Fruit fly (Drosophila melanogaster) whole organism, wandering third instar larva: Measurements from ENCODE around the gene Syx8.
A peak's percentile ranks its signal among the peaks of the same experiment; 100 is the strongest.

Experiments used
- Abd-B ChIP-seq: fragments of >200 bp; optimal IDR thresholded peaks from 2 replicates; lab custom pipeline; 2017; ENCODE audit warnings: missing biosample characterization, missing genetic modification characterization
- CG32264 ChIP-seq: fragments of 200-800 bp; sonication (Bioruptor generic); optimal IDR thresholded peaks from 2 replicates; lab custom pipeline; 2016; ENCODE audit warnings: missing biosample characterization, missing genetic modification characterization
- CG9705 ChIP-seq: fragments of 200-800 bp; sonication (Bioruptor generic); optimal IDR thresholded peaks from 2 replicates; lab custom pipeline; 2018; ENCODE audit warnings: missing biosample characterization, mild to moderate bottlenecking, missing genetic modification characterization
- CrebA ChIP-seq: fragments of 200-800 bp; sonication (Bioruptor generic); optimal IDR thresholded peaks from 2 replicates; lab custom pipeline; 2016; ENCODE audit warnings: missing biosample characterization, mild to moderate bottlenecking, missing genetic modification characterization, borderline replicate concordance
- Dfd ChIP-seq: fragments of >200 bp; optimal IDR thresholded peaks from 2 replicates; lab custom pipeline; 2017; ENCODE audit warnings: missing biosample characterization, missing genetic modification characterization
- Dif ChIP-seq: fragments of 200-275, 200-300 bp; sonication (Bioruptor generic); optimal IDR thresholded peaks from 2 replicates; lab custom pipeline; 2018; ENCODE audit warnings: missing biosample characterization, missing genetic modification characterization; ENCODE audit not compliant: partially characterized antibody
- GATAd ChIP-seq: sonication (Bioruptor generic); optimal IDR thresholded peaks from 2 replicates; lab custom pipeline; 2016; ENCODE audit warnings: missing biosample characterization, missing genetic modification characterization
- HLH106 ChIP-seq: fragments of 200-800 bp; optimal IDR thresholded peaks from 3 replicates; lab custom pipeline; 2019; ENCODE audit warnings: missing biosample characterization, mild to moderate bottlenecking, missing genetic modification characterization, moderate library complexity
- Hnf4 ChIP-seq: fragments of 200-800 bp; sonication (Bioruptor generic); optimal IDR thresholded peaks from 2 replicates; lab custom pipeline; 2016; ENCODE audit warnings: missing biosample characterization, mild to moderate bottlenecking, missing genetic modification characterization
- Hr78 ChIP-seq: fragments of >200 bp; optimal IDR thresholded peaks from 2 replicates; lab custom pipeline; 2017; ENCODE audit warnings: missing biosample characterization, missing genetic modification characterization
- Hr83 ChIP-seq: fragments of 200-300 bp; sonication (Bioruptor generic); optimal IDR thresholded peaks from 2 replicates; lab custom pipeline; 2016; ENCODE audit warnings: missing biosample characterization, mild to moderate bottlenecking, missing genetic modification characterization, moderate library complexity; ENCODE audit not compliant: poor library complexity, severe bottlenecking
- Jra ChIP-seq: sonication (Bioruptor generic); optimal IDR thresholded peaks from 2 replicates; lab custom pipeline; 2016; ENCODE audit warnings: missing biosample characterization, missing genetic modification characterization
- Mio ChIP-seq: sonication (Bioruptor generic); optimal IDR thresholded peaks from 2 replicates; lab custom pipeline; 2016; ENCODE audit warnings: missing biosample characterization, missing genetic modification characterization
- Myc ChIP-seq: fragments of >200 bp; optimal IDR thresholded peaks from 2 replicates; lab custom pipeline; 2017
- N ChIP-seq: fragments of >200 bp; optimal IDR thresholded peaks from 2 replicates; lab custom pipeline; 2018; ENCODE audit warnings: missing biosample characterization, missing external identifiers, missing genetic modification characterization
- OdsH ChIP-seq: fragments of 200-800 bp; sonication (Bioruptor generic); optimal IDR thresholded peaks from 2 replicates; lab custom pipeline; 2016; ENCODE audit warnings: missing biosample characterization, mild to moderate bottlenecking, missing genetic modification characterization
- Rel ChIP-seq, 2 experiments: fragments of 200-800 bp; sonication (Bioruptor generic) in 1 of 2; optimal IDR thresholded peaks; 2 replicates in 1 of 2; 3 replicates in 1 of 2; lab custom pipeline; 2016 to 2019; ENCODE audit warnings: mild to moderate bottlenecking in 2 of 2, missing biosample characterization in 2 of 2, missing genetic modification characterization in 2 of 2, moderate library complexity in 1 of 2
- Sp1 ChIP-seq: fragments of 200-800 bp; sonication (Bioruptor generic); optimal IDR thresholded peaks from 3 replicates; lab custom pipeline; 2019; ENCODE audit warnings: missing biosample characterization, mild to moderate bottlenecking, missing genetic modification characterization, moderate library complexity
- Vsx2 ChIP-seq: fragments of 200-300, 225-300 bp; sonication (Bioruptor generic); optimal IDR thresholded peaks from 2 replicates; lab custom pipeline; 2018; ENCODE audit warnings: missing biosample characterization, missing genetic modification characterization; ENCODE audit not compliant: partially characterized antibody
- br ChIP-seq: fragments of 200-800 bp; sonication (Bioruptor generic); optimal IDR thresholded peaks from 2 replicates; lab custom pipeline; 2016; ENCODE audit warnings: missing biosample characterization, missing genetic modification characterization
- brk ChIP-seq: fragments of 200-800 bp; sonication (Bioruptor generic); optimal IDR thresholded peaks from 2 replicates; lab custom pipeline; 2016; ENCODE audit warnings: missing biosample characterization, mild to moderate bottlenecking, missing genetic modification characterization
- dl ChIP-seq, 2 experiments: fragments of 175-275, 200-275 bp in 1 of 2; fragments of 200-275 bp in 1 of 2; sonication (Bioruptor generic); optimal IDR thresholded peaks; lab custom pipeline; 2018; ENCODE audit warnings: mild to moderate bottlenecking in 2 of 2, missing biosample characterization in 2 of 2, missing genetic modification characterization in 2 of 2, moderate library complexity in 2 of 2; ENCODE audit not compliant: partially characterized antibody in 2 of 2, insufficient read depth in 1 of 2
- dmrt93B ChIP-seq: fragments of 200-800 bp; sonication (Bioruptor generic); optimal IDR thresholded peaks from 2 replicates; lab custom pipeline; 2018; ENCODE audit warnings: missing biosample characterization, mild to moderate bottlenecking, missing genetic modification characterization
- dsf ChIP-seq: sonication (Bioruptor generic); optimal IDR thresholded peaks from 2 replicates; lab custom pipeline; 2016; ENCODE audit warnings: missing biosample characterization, missing genetic modification characterization, borderline replicate concordance
- ey ChIP-seq: fragments of 200-800 bp; sonication (Bioruptor generic); optimal IDR thresholded peaks from 2 replicates; lab custom pipeline; 2016; ENCODE audit warnings: missing biosample characterization, missing genetic modification characterization
- foxo ChIP-seq, 2 experiments: fragments of 200-800 bp; sonication (Bioruptor generic); optimal IDR thresholded peaks; 2 replicates in 1 of 2; 3 replicates in 1 of 2; lab custom pipeline; 2016 to 2017; ENCODE audit warnings: missing biosample characterization in 2 of 2, missing genetic modification characterization in 2 of 2
- fru ChIP-seq: fragments of 200-800 bp; sonication (Bioruptor generic); optimal IDR thresholded peaks from 3 replicates; lab custom pipeline; 2016; ENCODE audit warnings: missing biosample characterization, mild to moderate bottlenecking, missing genetic modification characterization
- h ChIP-seq: fragments of 200-800 bp; sonication (Bioruptor generic); optimal IDR thresholded peaks from 3 replicates; lab custom pipeline; 2016; ENCODE audit warnings: missing biosample characterization, mild to moderate bottlenecking, missing genetic modification characterization
- jim ChIP-seq: fragments of 175-275, 200-325 bp; sonication (Bioruptor generic); optimal IDR thresholded peaks from 2 replicates; lab custom pipeline; 2016; ENCODE audit warnings: missing biosample characterization, mild to moderate bottlenecking, missing genetic modification characterization
- lola ChIP-seq: fragments of >200 bp; optimal IDR thresholded peaks from 2 replicates; lab custom pipeline; 2017; ENCODE audit warnings: missing biosample characterization, missing genetic modification characterization
- pan ChIP-seq: fragments of >200 bp; optimal IDR thresholded peaks from 2 replicates; lab custom pipeline; 2017
- psq ChIP-seq: fragments of 200-800 bp; sonication (Bioruptor generic); optimal IDR thresholded peaks from 3 replicates; lab custom pipeline; 2017; ENCODE audit warnings: missing biosample characterization, mild to moderate bottlenecking, missing genetic modification characterization, moderate library complexity
- rgr ChIP-seq: fragments of 200-800 bp; sonication (Bioruptor generic); optimal IDR thresholded peaks from 3 replicates; lab custom pipeline; 2016; ENCODE audit warnings: missing biosample characterization, mild to moderate bottlenecking, missing genetic modification characterization
- sage ChIP-seq: fragments of 200-800 bp; sonication (Bioruptor generic); optimal IDR thresholded peaks from 2 replicates; lab custom pipeline; 2016; ENCODE audit warnings: missing biosample characterization, mild to moderate bottlenecking, missing genetic modification characterization
- sv ChIP-seq: fragments of 200-800 bp; sonication (Bioruptor generic); optimal IDR thresholded peaks from 3 replicates; lab custom pipeline; 2016; ENCODE audit warnings: missing biosample characterization, missing genetic modification characterization
- tai ChIP-seq: sonication (Bioruptor generic); optimal IDR thresholded peaks from 2 replicates; lab custom pipeline; 2016; ENCODE audit warnings: missing biosample characterization, missing genetic modification characterization
- usp ChIP-seq: fragments of >200 bp; optimal IDR thresholded peaks from 2 replicates; lab custom pipeline; 2017; ENCODE audit warnings: missing biosample characterization, missing genetic modification characterization
- woc ChIP-seq: sonication (Bioruptor generic); optimal IDR thresholded peaks from 2 replicates; lab custom pipeline; 2016; ENCODE audit warnings: missing biosample characterization, mild to moderate bottlenecking, missing genetic modification characterization

The Syx8 gene

dm6 chr3L:16581201-16581705, 5.6 kb downstream of the Syx8 start, which contains the start of gene Smn:
Gene Smn (minus strand): TSS chr3L:16581547.
- no peak for TF ChIP-seq Rel (GFP tag; optimal IDR thresholded peaks at IDR 0.05; lab: Kevin White, UChicago)
- TF ChIP-seq Rel (tag; optimal IDR thresholded peaks at IDR 0.05; lab: Kevin White, UChicago), result peak; percentile 84
- TF ChIP-seq psq (GFP tag; lab: Kevin White, UChicago), result peak; percentile 57
- peak; percentile 85 for TF ChIP-seq Hnf4 (GFP tag; lab: Kevin White, UChicago)
- no peak for TF ChIP-seq jim (GFP tag; lab: Kevin White, UChicago)
- no peak for TF ChIP-seq sage (GFP tag; lab: Kevin White, UChicago)
- TF ChIP-seq pan, result no peak
- TF ChIP-seq Hr83 (GFP tag; lab: Kevin White, UChicago), result no peak
- TF ChIP-seq Vsx2, result no peak
- peak; percentile 55 for TF ChIP-seq CG32264
- TF ChIP-seq Sp1 (GFP tag; lab: Kevin White, UChicago), result peak; percentile 40
- TF ChIP-seq Hr78, result no peak
- TF ChIP-seq tai, result no peak
- TF ChIP-seq fru (GFP tag; lab: Kevin White, UChicago), result peak; percentile 73
- no peak for TF ChIP-seq dl (GFP tag; optimal IDR thresholded peaks at IDR 0.05; lab: Kevin White, UChicago; ENCODE audit: insufficient read depth in 1 of 2, partially characterized antibody in 2 of 2)
- peak; percentile 15 for TF ChIP-seq Myc (lab: Kevin White, UChicago)
- no peak for TF ChIP-seq sv
- TF ChIP-seq brk (GFP tag; lab: Kevin White, UChicago), result no peak
- TF ChIP-seq CG9705 (GFP tag; lab: Kevin White, UChicago), result peak; percentile 21
- peak; percentile 76 for TF ChIP-seq br (GFP tag; lab: Kevin White, UChicago)
- no peak for TF ChIP-seq N (GFP tag; lab: Kevin White, UChicago)
- TF ChIP-seq Dif (GFP tag; lab: Kevin White, UChicago), result no peak
- no peak for TF ChIP-seq GATAd (GFP tag; lab: Kevin White, UChicago)
- peak; percentile 66 for TF ChIP-seq OdsH (GFP tag; lab: Kevin White, UChicago)
- peak; percentile 78 for TF ChIP-seq rgr
- peak; percentile 85 for TF ChIP-seq Jra
- peak in 1 of 2 experiments; percentile 83 for TF ChIP-seq foxo (GFP tag; optimal IDR thresholded peaks at IDR 0.05; lab: Kevin White, UChicago)
- TF ChIP-seq Dfd, result no peak
- TF ChIP-seq dmrt93B (GFP tag; lab: Kevin White, UChicago), result peak; percentile 59
- peak; percentile 70 for TF ChIP-seq woc (GFP tag; lab: Kevin White, UChicago)
- TF ChIP-seq Mio (GFP tag; lab: Kevin White, UChicago), result no peak
- TF ChIP-seq h (GFP tag; lab: Kevin White, UChicago), result peak; percentile 65
- TF ChIP-seq usp, result no peak
- TF ChIP-seq CrebA, result no peak
- no peak for TF ChIP-seq lola (GFP tag; lab: Kevin White, UChicago)
- peak; percentile 64 for TF ChIP-seq HLH106 (tag; lab: Kevin White, UChicago)
- peak; percentile 39 for TF ChIP-seq dsf (GFP tag; lab: Kevin White, UChicago)
- TF ChIP-seq Abd-B, result no peak
- peak; percentile 63 for TF ChIP-seq ey (GFP tag; lab: Kevin White, UChicago)

dm6 chr3L:16580049-16580448, 6.8 kb downstream of the Syx8 start, which contains the start of gene nxf2:
Gene nxf2 (minus strand): TSS chr3L:16580306.
- TF ChIP-seq Rel (GFP tag; optimal IDR thresholded peaks at IDR 0.05; lab: Kevin White, UChicago), result no peak
- TF ChIP-seq Rel (tag; optimal IDR thresholded peaks at IDR 0.05; lab: Kevin White, UChicago), result no peak
- no peak for TF ChIP-seq br (GFP tag; lab: Kevin White, UChicago)
- TF ChIP-seq Hnf4 (GFP tag; lab: Kevin White, UChicago), result peak; percentile 42
- no peak for TF ChIP-seq ey (GFP tag; lab: Kevin White, UChicago)
- TF ChIP-seq HLH106 (tag; lab: Kevin White, UChicago), result peak; percentile 14
